2 worm cellular contexts compared by ENCODE assay signal in genomic region chrIII:5334517-5335049, ce11.
TF ChIP-seq lines count a peak whose summit lies in the region.

No protein-coding gene starts in this region.

TF ChIP-seq in whole organism, L1 larva, 84 proteins besides CTCF, POLR2A, EP300 and RAD21 (continued from another document):
- TF ChIP-seq fkh-10 (GFP tag; optimal IDR thresholded peaks at IDR 0.05; lab: Kevin White, UChicago), result no peak
- no peak for TF ChIP-seq ceh-8 (GFP tag; optimal IDR thresholded peaks at IDR 0.05; lab: Kevin White, UChicago)
- TF ChIP-seq efl-1 (optimal IDR thresholded peaks at IDR 0.05; lab: Kevin White, UChicago), result no peak
- peak in 1 of 2 experiments; percentile 87 for TF ChIP-seq efl-1 (GFP tag; optimal IDR thresholded peaks at IDR 0.05 in 1 of 2; lab: Kevin White, UChicago)
- TF ChIP-seq aly-2 (tag; optimal IDR thresholded peaks at IDR 0.05; lab: Kevin White, UChicago), result no peak
- TF ChIP-seq rnt-1 (tag; optimal IDR thresholded peaks at IDR 0.05; lab: Kevin White, UChicago), result peak; percentile 23
- TF ChIP-seq lin-14 (GFP tag; optimal IDR thresholded peaks at IDR 0.05; lab: Kevin White, UChicago), result no peak
- no peak for TF ChIP-seq unc-30 (tag; optimal IDR thresholded peaks at IDR 0.05; lab: Kevin White, UChicago)
- TF ChIP-seq fkh-8 (tag; optimal IDR thresholded peaks at IDR 0.05; lab: Kevin White, UChicago), result peak; percentile 62
- no peak for TF ChIP-seq mep-1 (tag; optimal IDR thresholded peaks at IDR 0.05; lab: Kevin White, UChicago)
- no peak for TF ChIP-seq nhr-76 (tag; optimal IDR thresholded peaks at IDR 0.05; lab: Kevin White, UChicago)
- no peak for TF ChIP-seq lin-35 (GFP tag; optimal IDR thresholded peaks at IDR 0.05; lab: Kevin White, UChicago)
TF ChIP-seq in whole organism, L1 larva: peak in this region for 4.

TF ChIP-seq in whole organism, L4 larva, 104 proteins besides CTCF, POLR2A, EP300 and RAD21 (continued from another document):
- TF ChIP-seq unc-62 (GFP tag; optimal IDR thresholded peaks at IDR 0.05 in 1 of 2; lab: Kevin White, UChicago), result peak in 1 of 2 experiments; percentile 99
- TF ChIP-seq unc-62 (tag; optimal IDR thresholded peaks at IDR 0.05; lab: Kevin White, UChicago), result no peak
- no peak for TF ChIP-seq zfp-3 (GFP tag; conservative IDR thresholded peaks at IDR 0.05; lab: Robert Waterston, UW)
